Worm (Caenorhabditis elegans): ENCODE measurements around the gene F36H1.3.

DNA sequence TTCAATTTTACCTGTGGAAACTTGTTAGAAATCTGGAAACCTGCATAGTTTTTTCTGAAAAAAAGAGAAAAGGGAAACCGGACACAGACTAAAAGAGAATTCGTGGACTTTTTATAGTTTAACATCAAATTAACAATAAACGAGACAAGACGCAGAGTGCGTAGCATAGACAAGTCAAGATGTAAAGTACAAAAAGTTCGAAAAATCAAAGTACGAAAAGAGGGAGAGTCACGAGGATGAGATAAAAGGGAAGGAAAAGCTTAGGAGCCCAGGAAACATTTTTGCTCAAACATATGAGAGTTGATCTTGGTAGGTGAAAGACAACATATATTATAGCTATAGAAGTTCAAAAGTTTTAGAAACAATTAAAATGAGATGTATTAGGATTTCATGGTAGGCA is 47.9 kb downstream of the F36H1.3 start, which contains the start of gene M7.12:
- TF ChIP-seq lin-15B (tag; optimal IDR thresholded peaks at IDR 0.05) (no peak), nhr-11 (tag; optimal IDR thresholded peaks at IDR 0.05) (no peak), nhr-28 (tag; optimal IDR thresholded peaks at IDR 0.05) (no peak), fos-1 (tag; optimal IDR thresholded peaks at IDR 0.05) (no peak), ceh-28 (tag; optimal IDR thresholded peaks at IDR 0.05) (no peak), jun-1 (tag; optimal IDR thresholded peaks at IDR 0.05) (no peak), ama-1 (optimal IDR thresholded peaks at IDR 0.05) (no peak), unc-39 (tag; optimal IDR thresholded peaks at IDR 0.05) (no peak), tag-97 (GFP tag; IDR thresholded peaks at IDR 0.05) (no peak), R02D3.7 (tag; optimal IDR thresholded peaks at IDR 0.05) (no peak), mes-2 (tag; optimal IDR thresholded peaks at IDR 0.05; ENCODE audit: poor library complexity, severe bottlenecking) (no peak), hlh-30 (tag; optimal IDR thresholded peaks at IDR 0.05; ENCODE audit: insufficient read depth) (no peak)
